Fruit fly (Drosophila melanogaster): Measurements from ENCODE around the gene CG12716.

DNA sequence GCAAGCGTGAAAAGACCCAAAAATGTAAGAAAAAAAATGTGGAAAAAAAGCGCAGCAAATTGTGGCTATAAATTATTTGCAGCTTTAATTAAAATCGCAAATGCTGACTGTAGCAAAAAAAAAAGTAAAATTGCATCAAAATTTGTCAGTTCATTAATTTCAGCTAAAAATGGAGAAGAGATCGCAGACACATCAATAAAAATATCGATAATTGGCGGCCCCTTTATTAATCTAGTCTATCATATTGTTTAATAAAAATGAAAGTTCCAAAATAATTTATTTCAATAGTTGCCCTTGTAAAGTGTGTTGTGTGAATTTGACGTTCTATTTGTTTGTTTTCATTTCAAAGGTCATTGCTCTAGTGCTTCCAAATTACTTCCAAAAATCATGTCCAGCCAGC lies 8.2 kb upstream of the CG12716 start, which contains the start of gene CG32643:
- TF ChIP-seq kay (GFP tag; ENCODE audit: borderline replicate concordance) (no peak), CG7101 (tag; optimal IDR thresholded peaks at IDR 0.05) (no peak), cic (GFP tag; optimal IDR thresholded peaks at IDR 0.05) (no peak), pad (GFP tag; optimal IDR thresholded peaks at IDR 0.05) (no peak), CG12768 (GFP tag; optimal IDR thresholded peaks at IDR 0.05) (no peak), bab1 (GFP tag; optimal IDR thresholded peaks at IDR 0.05) (no peak), CG11617 (GFP tag; optimal IDR thresholded peaks at IDR 0.05) (no peak), Clk (GFP tag; optimal IDR thresholded peaks at IDR 0.05) (no peak)

All from whole organism, adult.